Fruit fly (Drosophila melanogaster): ENCODE data around the gene vn.

Gene vn

dm6 chr3L:5764922-5765843 is 80.3 kb downstream of the vn start, which contains the start of gene CG10576 (continued):
- TF ChIP-seq Ada2b (GFP tag; IDR thresholded peaks at IDR 0.05) = no peak
- no peak for TF ChIP-seq ara (GFP tag; IDR thresholded peaks at IDR 0.05)
- TF ChIP-seq unpg (GFP tag; optimal IDR thresholded peaks at IDR 0.05) = no peak
- TF ChIP-seq ro (GFP tag; IDR thresholded peaks at IDR 0.05) = no peak
- no peak for TF ChIP-seq B-H2 (GFP tag; optimal IDR thresholded peaks at IDR 0.05)
- TF ChIP-seq disco-r (GFP tag; optimal IDR thresholded peaks at IDR 0.05) = no peak
- no peak for TF ChIP-seq CG8924 (tag; optimal IDR thresholded peaks at IDR 0.05)
- peak; percentile 43 for TF ChIP-seq Xbp1 (GFP tag; optimal IDR thresholded peaks at IDR 0.05)
- no peak for TF ChIP-seq Sox102F (GFP tag; optimal IDR thresholded peaks at IDR 0.05)
- no peak for TF ChIP-seq ab (GFP tag; optimal IDR thresholded peaks at IDR 0.05)
- no peak for TF ChIP-seq danr (GFP tag; IDR thresholded peaks at IDR 0.05)
- TF ChIP-seq Meics (GFP tag; optimal IDR thresholded peaks at IDR 0.05) = no peak
- no peak for TF ChIP-seq CG11695 (GFP tag; IDR thresholded peaks at IDR 0.05)
- TF ChIP-seq CG30020 (tag; optimal IDR thresholded peaks at IDR 0.05) = no peak
- no peak for TF ChIP-seq CG12071 (GFP tag; optimal IDR thresholded peaks at IDR 0.05)
- TF ChIP-seq Taf1 (GFP tag; IDR thresholded peaks at IDR 0.05) = no peak
- peak; percentile 58 for TF ChIP-seq CG10267 (tag; optimal IDR thresholded peaks at IDR 0.05)
- TF ChIP-seq slou (GFP tag; optimal IDR thresholded peaks at IDR 0.05) = no peak
- TF ChIP-seq Fer2 (tag; optimal IDR thresholded peaks at IDR 0.05) = no peak
- no peak for TF ChIP-seq CG7357 (GFP tag; IDR thresholded peaks at IDR 0.05)
- TF ChIP-seq prd (optimal IDR thresholded peaks at IDR 0.05) = no peak
- 0 out of 3 replicates have a peak, but pooled peaks have one; percentile 8 for TF ChIP-seq prd (GFP tag; IDR thresholded peaks at IDR 0.05)
- TF ChIP-seq Oaz (GFP tag; IDR thresholded peaks at IDR 0.05) = no peak
- no peak for TF ChIP-seq sr (GFP tag; IDR thresholded peaks at IDR 0.05)
- no peak for TF ChIP-seq CG17568 (GFP tag; optimal IDR thresholded peaks at IDR 0.05)
- TF ChIP-seq Nf-YA (GFP tag; IDR thresholded peaks at IDR 0.05) = no peak
- TF ChIP-seq fd64A (GFP tag; optimal IDR thresholded peaks at IDR 0.05) = no peak
- peak; percentile 79 for TF ChIP-seq CG12659 (GFP tag; optimal IDR thresholded peaks at IDR 0.05)
- TF ChIP-seq CG12236 (GFP tag; optimal IDR thresholded peaks at IDR 0.05) = no peak
- no peak for TF ChIP-seq CG1603 (tag; optimal IDR thresholded peaks at IDR 0.05)
- no peak for TF ChIP-seq HHEX (GFP tag; optimal IDR thresholded peaks at IDR 0.05)
- TF ChIP-seq CG3995 (GFP tag; optimal IDR thresholded peaks at IDR 0.05) = peak; percentile 17
- TF ChIP-seq MBD-R2 (GFP tag; IDR thresholded peaks at IDR 0.05) = peak; percentile 31; the same call in 1 of the 2 replicates
- TF ChIP-seq hth (optimal IDR thresholded peaks at IDR 0.05) = no peak
- TF ChIP-seq hkb (optimal IDR thresholded peaks at IDR 0.05) = no peak
- no peak for TF ChIP-seq hkb (GFP tag; IDR thresholded peaks at IDR 0.05)
- no peak for TF ChIP-seq fd3F (GFP tag; optimal IDR thresholded peaks at IDR 0.05)
- TF ChIP-seq CG2889 (GFP tag; IDR thresholded peaks at IDR 0.05) = no peak
- TF ChIP-seq dimm (GFP tag; IDR thresholded peaks at IDR 0.05) = no peak
- TF ChIP-seq Hmr (GFP tag; optimal IDR thresholded peaks at IDR 0.05) = no peak
- no peak for TF ChIP-seq grau (tag; optimal IDR thresholded peaks at IDR 0.05)
- no peak for TF ChIP-seq jigr1 (GFP tag; IDR thresholded peaks at IDR 0.05)
- no peak for TF ChIP-seq ranshi (GFP tag; IDR thresholded peaks at IDR 0.05)
- no peak for TF ChIP-seq Dip2 (GFP tag; IDR thresholded peaks at IDR 0.05)
- no peak for TF ChIP-seq CG4328 (GFP tag; optimal IDR thresholded peaks at IDR 0.05)
- TF ChIP-seq sc (optimal IDR thresholded peaks at IDR 0.05) = no peak
- no peak for TF ChIP-seq sc (GFP tag; optimal IDR thresholded peaks at IDR 0.05)
- no peak for TF ChIP-seq CG13424 (tag; optimal IDR thresholded peaks at IDR 0.05)
- TF ChIP-seq CG11398 (GFP tag; optimal IDR thresholded peaks at IDR 0.05) = no peak
- TF ChIP-seq mld (GFP tag; IDR thresholded peaks at IDR 0.05; ENCODE audit: partially characterized antibody) = no peak
- TF ChIP-seq ATbp (GFP tag; optimal IDR thresholded peaks at IDR 0.05) = no peak

Data from whole organism, embryonic.